Worm (Caenorhabditis elegans) whole organism, L2 larva: ENCODE data around the gene idhb-1.

Source experiments
- fos-1 ChIP-seq: fragments of 150-350 bp; optimal IDR thresholded peaks from 2 replicates; lab custom pipeline; 2014; ENCODE audit warnings: missing biosample characterization, missing genetic modification characterization
- lsy-2 ChIP-seq, 2 experiments: fragments of 150-350 bp in 1 of 2; sonication (generic microtip) in 1 of 2; optimal IDR thresholded peaks; 2 replicates each; lab custom pipeline; 2014 to 2017; ENCODE audit warnings: missing biosample characterization in 2 of 2, missing genetic modification characterization in 2 of 2
- skn-1 ChIP-seq: sonication (generic microtip); optimal IDR thresholded peaks from 2 replicates; lab custom pipeline; 2017; ENCODE audit warnings: missing biosample characterization, missing genetic modification characterization

DNA sequence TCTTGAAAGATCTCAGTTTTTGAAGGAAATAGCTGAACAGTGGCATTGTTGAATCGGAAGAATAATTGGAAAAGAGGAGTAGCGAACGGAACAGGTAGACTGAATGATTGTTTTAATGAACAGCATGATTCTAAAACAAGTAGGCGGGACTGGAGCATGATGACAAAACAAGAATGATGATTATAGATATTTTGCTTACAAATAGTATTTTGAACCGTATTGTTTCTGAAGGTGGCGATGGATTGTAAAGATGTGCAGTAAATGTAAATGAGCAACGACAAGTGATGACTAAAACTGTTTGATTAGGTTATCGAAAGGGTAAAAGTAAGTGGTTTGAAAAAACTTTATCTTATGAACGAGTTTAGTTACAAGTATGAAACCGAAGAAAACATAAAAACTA is 39.6 kb downstream of the idhb-1 start, which contains the start of gene F28H6.8:
- no peak for TF ChIP-seq lsy-2 (tag; optimal IDR thresholded peaks at IDR 0.05; lab: Kevin White, UChicago)
- TF ChIP-seq fos-1 (tag; lab: Kevin White, UChicago) = no peak
- no peak for TF ChIP-seq skn-1 (tag; lab: Kevin White, UChicago)
